Worm (Caenorhabditis elegans) whole organism, L3 larva: ENCODE results near the gene ZK1098.2.

Source experiments
- ceh-28 ChIP-seq: fragments of 150-350 bp; optimal IDR thresholded peaks from 2 replicates; lab custom pipeline; 2014; ENCODE audit warnings: missing biosample characterization, missing genetic modification reagents, missing genetic modification characterization
- ceh-82 ChIP-seq: fragments of 150-350 bp; optimal IDR thresholded peaks from 2 replicates; lab custom pipeline; 2014; ENCODE audit warnings: missing biosample characterization, missing genetic modification characterization
- ceh-9 ChIP-seq: sonication (generic microtip); optimal IDR thresholded peaks from 2 replicates; lab custom pipeline; 2018; ENCODE audit warnings: missing biosample characterization, missing genetic modification characterization
- elt-3 ChIP-seq, 3 experiments: fragments of 150-350 bp in 1 of 3; sonication (generic microtip) in 2 of 3; optimal IDR thresholded peaks; 2 replicates in 2 of 3; 4 replicates in 1 of 3; lab custom pipeline; 2014 to 2017; ENCODE audit warnings: missing biosample characterization in 3 of 3, missing genetic modification characterization in 3 of 3
- fkh-10 ChIP-seq: sonication (generic microtip); optimal IDR thresholded peaks from 2 replicates; lab custom pipeline; 2017; ENCODE audit warnings: missing biosample characterization, missing genetic modification reagents, missing genetic modification characterization
- fos-1 ChIP-seq: fragments of 150-350 bp; optimal IDR thresholded peaks from 2 replicates; lab custom pipeline; 2014; ENCODE audit warnings: missing biosample characterization, missing genetic modification characterization
- nhr-23 ChIP-seq: fragments of 150-350 bp; optimal IDR thresholded peaks from 2 replicates; lab custom pipeline; 2014; ENCODE audit warnings: missing biosample characterization, missing genetic modification reagents, missing genetic modification characterization
- nhr-77 ChIP-seq: fragments of 150-350 bp; optimal IDR thresholded peaks from 2 replicates; lab custom pipeline; 2014; ENCODE audit warnings: missing biosample characterization, missing genetic modification characterization
- pha-4 ChIP-seq: fragments of 150-350 bp; optimal IDR thresholded peaks from 2 replicates; lab custom pipeline; 2014; ENCODE audit warnings: missing biosample characterization, missing genetic modification reagents, missing genetic modification characterization
- sea-2 ChIP-seq: fragments of 150-350 bp; sonication (generic microtip); optimal IDR thresholded peaks from 4 replicates; lab custom pipeline; 2014; ENCODE audit warnings: missing biosample characterization, missing genetic modification reagents, missing genetic modification characterization
- unc-62 ChIP-seq: fragments of 150-350 bp; sonication (generic microtip); optimal IDR thresholded peaks from 4 replicates; lab custom pipeline; 2014; ENCODE audit warnings: missing biosample characterization, missing genetic modification reagents, missing genetic modification characterization
- ztf-11 ChIP-seq: fragments of 150-350 bp; optimal IDR thresholded peaks from 2 replicates; lab custom pipeline; 2014; ENCODE audit warnings: missing biosample characterization, missing genetic modification characterization

ce11 chrIII:9565973-9566372, 37.0 kb downstream of the ZK1098.2 start, which contains the start of gene C48B4.11:
- no peak for TF ChIP-seq nhr-77 (tag; lab: Kevin White, UChicago)
- no peak for TF ChIP-seq fos-1 (tag; lab: Kevin White, UChicago)
- TF ChIP-seq fkh-10, result no peak
- TF ChIP-seq ztf-11 (tag; lab: Kevin White, UChicago), result no peak
- TF ChIP-seq ceh-9 (tag; lab: Kevin White, UChicago), result no peak
- no peak for TF ChIP-seq pha-4 (tag; lab: Kevin White, UChicago)
- TF ChIP-seq unc-62 (GFP tag; lab: Kevin White, UChicago), result no peak
- TF ChIP-seq elt-3 (tag; optimal IDR thresholded peaks at IDR 0.05; lab: Kevin White, UChicago), result no peak
- no peak for TF ChIP-seq ceh-82 (tag; lab: Kevin White, UChicago)
- TF ChIP-seq ceh-28, result no peak
- TF ChIP-seq sea-2 (GFP tag; lab: Kevin White, UChicago), result no peak
- no peak for TF ChIP-seq nhr-23
